Fruit fly (Drosophila melanogaster): ENCODE results near the gene CG13627.

DNA sequence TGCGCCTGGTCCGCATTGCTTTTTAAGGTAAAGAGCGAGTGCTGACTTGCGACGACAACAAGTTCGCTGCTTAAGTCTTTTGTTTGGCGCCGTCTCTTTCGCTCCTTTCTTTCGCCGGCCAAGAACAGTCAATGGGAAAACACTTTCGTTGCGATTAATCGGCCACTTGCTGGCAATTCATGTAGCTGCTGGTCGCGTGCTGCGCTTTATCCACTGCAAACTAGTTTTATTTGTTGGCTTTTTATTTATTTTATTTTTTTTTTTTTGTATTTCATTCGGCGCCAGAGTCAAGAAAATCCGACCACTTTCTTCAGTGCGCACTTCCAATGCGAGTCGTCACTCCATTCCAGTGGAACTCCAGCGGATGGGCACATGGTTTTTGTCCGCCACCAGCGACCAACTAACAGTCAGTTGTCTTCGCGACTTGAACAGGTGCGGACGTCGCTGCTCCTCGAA, at the start of gene CG13627, which contains the start of gene CG46316:
- TF ChIP-seq kay (GFP tag; ENCODE audit: borderline replicate concordance), result no peak
- no peak for TF ChIP-seq Crg-1 (GFP tag; optimal IDR thresholded peaks at IDR 0.05)
- TF ChIP-seq CG11617 (GFP tag; optimal IDR thresholded peaks at IDR 0.05), result no peak
- no peak for TF ChIP-seq CG1620 (GFP tag; optimal IDR thresholded peaks at IDR 0.05)
- TF ChIP-seq toe (GFP tag; optimal IDR thresholded peaks at IDR 0.05), result no peak
- no peak for TF ChIP-seq CG14711 (tag; optimal IDR thresholded peaks at IDR 0.05)
- TF ChIP-seq CG5204 (GFP tag; optimal IDR thresholded peaks at IDR 0.05), result no peak
- no peak for TF ChIP-seq CG7101 (tag; optimal IDR thresholded peaks at IDR 0.05)

Measured in whole organism, adult.